Worm (Caenorhabditis elegans) whole organism, L4/young adult: Measurements from ENCODE around the gene cest-24.

Source experiments
- dao-5 ChIP-seq: sonication (generic microtip); optimal IDR thresholded peaks from 2 replicates; lab custom pipeline; 2016; ENCODE audit warnings: missing genotype, missing genetic modification characterization, moderate library complexity, missing compliant biosample characterization
- him-1 ChIP-seq: sonication (generic microtip); optimal IDR thresholded peaks from 2 replicates; lab custom pipeline; 2016; ENCODE audit warnings: missing genotype, missing genetic modification reagents, missing genetic modification characterization, missing compliant biosample characterization

ce11 chrV:6349597-6349996, 32.9 kb downstream of the cest-24 start:
- TF ChIP-seq him-1 (tag; lab: Kevin White, UChicago) (no peak), dao-5 (no peak)
